Fruit fly (Drosophila melanogaster): ENCODE data around the gene Atg17.

Gene Atg17

dm6 chr3R:5636519-5637430, 32.7 kb upstream of the Atg17 start, which contains the start of the genes CG31548 and CG12170 (continued):
- TF ChIP-seq CG2116 (GFP tag; optimal IDR thresholded peaks at IDR 0.05) (peak; percentile 58), so (GFP tag; IDR thresholded peaks at IDR 0.05) (peak; percentile 33; the same call in 1 of the 3 replicates), CG4854 (GFP tag; optimal IDR thresholded peaks at IDR 0.05) (peak; percentile 11), fd96Cb (tag; optimal IDR thresholded peaks at IDR 0.05) (peak; percentile 35), ssp (GFP tag; IDR thresholded peaks at IDR 0.05) (peak; percentile 37; the same call in 1 of the 2 replicates), corto (GFP tag; optimal IDR thresholded peaks at IDR 0.05) (no peak), mirr (GFP tag; optimal IDR thresholded peaks at IDR 0.05) (no peak), CG12391 (tag; optimal IDR thresholded peaks at IDR 0.05) (peak; percentile 78), Dll (GFP tag; IDR thresholded peaks at IDR 0.05; ENCODE audit: partially characterized antibody) (no peak), CG4707 (GFP tag; optimal IDR thresholded peaks at IDR 0.05) (no peak), CG18262 (tag; optimal IDR thresholded peaks at IDR 0.05) (peak; percentile 72), CG17912 (GFP tag; optimal IDR thresholded peaks at IDR 0.05) (no peak), CG31388 (GFP tag; optimal IDR thresholded peaks at IDR 0.05) (peak; percentile 36), Dek (tag; optimal IDR thresholded peaks at IDR 0.05) (no peak), CG6689 (GFP tag; IDR thresholded peaks at IDR 0.05) (peak; percentile 58; the same call in 1 of the 2 replicates), prd (optimal IDR thresholded peaks at IDR 0.05) (no peak), prd (GFP tag; IDR thresholded peaks at IDR 0.05) (peak; percentile 42; the same call in 1 of the 3 replicates), sens-2 (GFP tag; IDR thresholded peaks at IDR 0.05) (0 out of 2 replicates have a peak, but pooled peaks have one; percentile 12), CG10959 (GFP tag; IDR thresholded peaks at IDR 0.05) (no peak), Nf-YB (GFP tag; optimal IDR thresholded peaks at IDR 0.05) (peak; percentile 46), odd (GFP tag; optimal IDR thresholded peaks at IDR 0.05) (no peak), MTF-1 (GFP tag; optimal IDR thresholded peaks at IDR 0.05; ENCODE audit: borderline replicate concordance) (no peak), CG16779 (GFP tag; IDR thresholded peaks at IDR 0.05) (no peak), CG15601 (tag; optimal IDR thresholded peaks at IDR 0.05) (peak; percentile 32), CG18619 (GFP tag; optimal IDR thresholded peaks at IDR 0.05) (no peak), CG8359 (GFP tag; optimal IDR thresholded peaks at IDR 0.05; ENCODE audit: borderline replicate concordance) (no peak), CG5245 (GFP tag; optimal IDR thresholded peaks at IDR 0.05) (peak; percentile 3), jumu (GFP tag; optimal IDR thresholded peaks at IDR 0.05) (no peak), tin (GFP tag; optimal IDR thresholded peaks at IDR 0.05) (peak; percentile 29), Taf1 (GFP tag; IDR thresholded peaks at IDR 0.05) (no peak), CG17829 (tag; optimal IDR thresholded peaks at IDR 0.05) (peak; percentile 62), Fer1 (GFP tag; optimal IDR thresholded peaks at IDR 0.05) (peak; percentile 41), HLH4C (GFP tag; IDR thresholded peaks at IDR 0.05; ENCODE audit: partially characterized antibody) (no peak), D19A (tag; optimal IDR thresholded peaks at IDR 0.05) (peak; percentile 53), CG34376 (GFP tag; optimal IDR thresholded peaks at IDR 0.05) (no peak), Side (GFP tag; optimal IDR thresholded peaks at IDR 0.05) (peak; percentile 17), CG31441 (GFP tag; IDR thresholded peaks at IDR 0.05) (peak; percentile 68), CG9932 (GFP tag; IDR thresholded peaks at IDR 0.05) (no peak), CG9876 (GFP tag; optimal IDR thresholded peaks at IDR 0.05) (no peak), Xbp1 (GFP tag; optimal IDR thresholded peaks at IDR 0.05) (peak; percentile 72), stc (GFP tag; IDR thresholded peaks at IDR 0.05) (0 out of 2 replicates have a peak, but pooled peaks have one; percentile 16), CG10431 (GFP tag; optimal IDR thresholded peaks at IDR 0.05) (peak; percentile 92), CG12236 (GFP tag; optimal IDR thresholded peaks at IDR 0.05) (no peak), CG7786 (GFP tag; optimal IDR thresholded peaks at IDR 0.05) (peak; percentile 7), CG11456 (GFP tag; IDR thresholded peaks at IDR 0.05) (no peak), CG17361 (GFP tag; IDR thresholded peaks at IDR 0.05) (peak; percentile 65; the same call in 2 of the 3 replicates), Hr3 (GFP tag; optimal IDR thresholded peaks at IDR 0.05) (peak; percentile 46), gro (GFP tag; optimal IDR thresholded peaks at IDR 0.05) (peak; percentile 11), CG13624 (GFP tag; optimal IDR thresholded peaks at IDR 0.05) (peak; percentile 32)
